Worm (Caenorhabditis elegans): ENCODE measurements around the gene ZK632.12.

DNA sequence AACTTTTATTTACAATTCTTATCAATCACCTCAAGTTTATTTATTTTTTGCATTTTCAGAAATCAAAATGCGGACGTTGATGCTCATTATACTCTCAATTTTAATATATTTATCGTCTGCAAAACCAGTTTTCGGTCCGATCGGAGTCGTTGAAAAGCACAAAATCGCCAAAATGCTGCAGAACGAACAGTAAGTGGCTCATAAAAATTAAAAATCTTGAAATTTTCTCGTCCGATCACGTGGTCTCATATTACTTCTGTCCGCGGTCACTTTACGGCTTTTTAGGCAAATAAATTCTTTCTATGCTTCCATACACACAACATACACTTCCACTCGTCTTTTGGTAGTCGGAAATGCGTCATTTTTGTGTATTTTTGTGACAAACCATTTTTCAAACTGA lies 13.1 kb downstream of the ZK632.12 start, which contains the start of gene K11H3.5:
- no peak for TF ChIP-seq F55B11.4 (tag; optimal IDR thresholded peaks at IDR 0.05; ENCODE audit: borderline replicate concordance, insufficient read depth)
- no peak for TF ChIP-seq ekl-4 (GFP tag; IDR thresholded peaks at IDR 0.05)
- no peak for TF ChIP-seq Y95B8A.8 (GFP tag; IDR thresholded peaks at IDR 0.05)
- TF ChIP-seq F49E8.2 (tag; optimal IDR thresholded peaks at IDR 0.05; ENCODE audit: insufficient read depth), result no peak
- no peak for TF ChIP-seq dpl-1 (GFP tag; optimal IDR thresholded peaks at IDR 0.05)
- no peak for TF ChIP-seq cebp-1 (GFP tag; IDR thresholded peaks at IDR 0.05)
- no peak for TF ChIP-seq cebp-1 (tag; optimal IDR thresholded peaks at IDR 0.05)
- TF ChIP-seq repo-1 (tag; optimal IDR thresholded peaks at IDR 0.05), result no peak
- no peak for TF ChIP-seq pha-4 (tag; optimal IDR thresholded peaks at IDR 0.05)
- TF ChIP-seq aptf-2 (GFP tag; conservative IDR thresholded peaks at IDR 0.05), result no peak
- no peak for TF ChIP-seq sea-2 (GFP tag; IDR thresholded peaks at IDR 0.05)
- no peak for TF ChIP-seq Y53F4B.3 (GFP tag; IDR thresholded peaks at IDR 0.05)
- TF ChIP-seq ztf-3 (GFP tag; optimal IDR thresholded peaks at IDR 0.05), result no peak
- no peak for TF ChIP-seq ama-1 (optimal IDR thresholded peaks at IDR 0.05)
- TF ChIP-seq ama-1 (GFP tag; optimal IDR thresholded peaks at IDR 0.05), result no peak

Data from whole organism, young adult.